Fruit fly (Drosophila melanogaster) whole organism, embryonic: ENCODE data around the gene sky.

Source experiments
- Antp ChIP-seq: fragments of 200-800 bp; sonication (Bioruptor generic); optimal IDR thresholded peaks from 3 replicates; lab custom pipeline; 2016; ENCODE audit warnings: missing biosample characterization, missing genetic modification characterization
- Bdp1 ChIP-seq: fragments of 200-800 bp; sonication (Bioruptor generic); optimal IDR thresholded peaks from 3 replicates; lab custom pipeline; 2016; ENCODE audit warnings: missing biosample characterization, missing genetic modification characterization
- BtbVII ChIP-seq: fragments of 200-800 bp; sonication (Bioruptor generic); optimal IDR thresholded peaks from 3 replicates; lab custom pipeline; 2017; ENCODE audit warnings: missing biosample characterization, mild to moderate bottlenecking, missing genetic modification characterization
- CG10462 ChIP-seq: fragments of 200-800 bp; sonication (Bioruptor generic); optimal IDR thresholded peaks from 2 replicates; lab custom pipeline; 2016; ENCODE audit warnings: missing biosample characterization, missing genetic modification characterization
- CG10543 ChIP-seq: fragments of 200-800 bp; sonication (Bioruptor generic); optimal IDR thresholded peaks from 3 replicates; lab custom pipeline; 2017; ENCODE audit warnings: missing biosample characterization, mild to moderate bottlenecking, missing genetic modification characterization, moderate library complexity
- CG12155 ChIP-seq: fragments of 200-800 bp; sonication (Bioruptor generic); optimal IDR thresholded peaks from 3 replicates; lab custom pipeline; 2016; ENCODE audit warnings: missing biosample characterization, missing genetic modification characterization
- CG12219 ChIP-seq: fragments of 200-800 bp; sonication (Bioruptor generic); optimal IDR thresholded peaks from 3 replicates; lab custom pipeline; 2018; ENCODE audit warnings: missing biosample characterization, mild to moderate bottlenecking, missing genetic modification characterization
- CG12744 ChIP-seq: fragments of 200-800 bp; sonication (Bioruptor generic); optimal IDR thresholded peaks from 2 replicates; lab custom pipeline; 2016; ENCODE audit warnings: missing biosample characterization, missing genetic modification characterization
- CG14014 ChIP-seq: fragments of 200-800 bp; sonication (Bioruptor generic); IDR thresholded peaks from 2 replicates; pipeline ENCODE4 v1.3.6; 2022; ENCODE audit warnings: missing biosample characterization, missing genetic modification characterization
- CG17568 ChIP-seq: fragments of 200-800 bp; sonication (Bioruptor generic); optimal IDR thresholded peaks from 2 replicates; lab custom pipeline; 2018; ENCODE audit warnings: missing biosample characterization, mild to moderate bottlenecking, missing genetic modification characterization, moderate library complexity
- CG2875 ChIP-seq: fragments of 200-800 bp; sonication (Bioruptor generic); optimal IDR thresholded peaks from 2 replicates; lab custom pipeline; 2017; ENCODE audit warnings: missing biosample characterization, mild to moderate bottlenecking, missing genetic modification characterization, missing genetic modification reagents
- CG31224 ChIP-seq: fragments of 200-800 bp; sonication (Bioruptor generic); IDR thresholded peaks from 2 replicates; pipeline ENCODE4 v1.3.6; 2022; ENCODE audit warnings: missing biosample characterization, missing genetic modification characterization
- CG32532 ChIP-seq: fragments of 200-800 bp; sonication (Bioruptor generic); IDR thresholded peaks from 2 replicates; pipeline ENCODE4 v1.3.6; 2022; ENCODE audit warnings: missing biosample characterization, missing genetic modification characterization
- CG3407 ChIP-seq: fragments of 200-800 bp; sonication (Bioruptor generic); optimal IDR thresholded peaks from 2 replicates; lab custom pipeline; 2018; ENCODE audit warnings: missing biosample characterization, mild to moderate bottlenecking, missing genetic modification characterization
- CG34422 ChIP-seq: fragments of 200-800 bp; sonication (Bioruptor generic); IDR thresholded peaks from 3 replicates; pipeline ENCODE4 v1.3.6; 2022; ENCODE audit warnings: missing biosample characterization, missing genetic modification characterization
- CG6689 ChIP-seq: fragments of 200-800 bp; sonication (Bioruptor generic); IDR thresholded peaks from 2 replicates; pipeline ENCODE4 v1.3.6; 2022; ENCODE audit warnings: missing biosample characterization, missing genetic modification characterization
- CG7372 ChIP-seq: fragments of 200-800 bp; sonication (Bioruptor generic); IDR thresholded peaks from 2 replicates; pipeline ENCODE4 v1.3.6; 2022; ENCODE audit warnings: missing biosample characterization, missing genetic modification characterization
- CG9215 ChIP-seq: fragments of 200-800 bp; sonication (Bioruptor generic); IDR thresholded peaks from 2 replicates; pipeline ENCODE4 v1.3.6; 2022; ENCODE audit warnings: missing biosample characterization, missing genetic modification characterization
- CG9727 ChIP-seq: fragments of 200-800 bp; sonication (Bioruptor generic); optimal IDR thresholded peaks from 3 replicates; lab custom pipeline; 2017; ENCODE audit warnings: missing biosample characterization, mild to moderate bottlenecking, missing genetic modification characterization
- D19A ChIP-seq: fragments of 200-800 bp; optimal IDR thresholded peaks from 3 replicates; lab custom pipeline; 2019; ENCODE audit warnings: missing biosample characterization, mild to moderate bottlenecking, missing genetic modification characterization, moderate library complexity
- Doc2 ChIP-seq: fragments of 200-800 bp; sonication (Bioruptor generic); IDR thresholded peaks from 2 replicates; pipeline ENCODE4 v1.3.6; 2022; ENCODE audit warnings: missing biosample characterization, missing genetic modification characterization
- Drgx ChIP-seq: fragments of 200-800 bp; sonication (Bioruptor generic); IDR thresholded peaks from 2 replicates; pipeline ENCODE4 v1.3.6; 2022; ENCODE audit warnings: missing biosample characterization, missing genetic modification characterization
- E2f2 ChIP-seq: fragments of 200-800 bp; sonication (Bioruptor generic); IDR thresholded peaks from 2 replicates; pipeline ENCODE4 v1.3.6; 2022; ENCODE audit warnings: missing biosample characterization, missing genetic modification characterization
- HLH3B ChIP-seq: fragments of 200-800 bp; sonication (Bioruptor generic); IDR thresholded peaks from 2 replicates; pipeline ENCODE4 v1.3.6; 2022; ENCODE audit warnings: missing biosample characterization, missing genetic modification characterization
- HLHmδ ChIP-seq: fragments of 200-800 bp; sonication (Bioruptor generic); optimal IDR thresholded peaks from 2 replicates; lab custom pipeline; 2018; ENCODE audit warnings: missing biosample characterization, mild to moderate bottlenecking, missing genetic modification characterization, moderate library complexity
- Hmr ChIP-seq: fragments of 200-800 bp; sonication (Bioruptor generic); optimal IDR thresholded peaks from 3 replicates; lab custom pipeline; 2017; ENCODE audit warnings: mild to moderate bottlenecking, missing biosample characterization, missing genetic modification reagents, missing genetic modification characterization
- Hmx ChIP-seq: fragments of 200-800 bp; sonication (Bioruptor generic); optimal IDR thresholded peaks from 2 replicates; lab custom pipeline; 2016; ENCODE audit warnings: missing biosample characterization, missing genetic modification characterization
- Hr51 ChIP-seq, 2 experiments: fragments of 200-800 bp; sonication (Bioruptor generic); optimal IDR thresholded peaks; 2 replicates in 1 of 2; 3 replicates in 1 of 2; lab custom pipeline; 2016 to 2018; ENCODE audit warnings: missing biosample characterization in 2 of 2, missing genetic modification characterization in 2 of 2, mild to moderate bottlenecking in 1 of 2, moderate library complexity in 1 of 2
- Mrtf ChIP-seq: fragments of 200-800 bp; sonication (Bioruptor generic); IDR thresholded peaks from 3 replicates; pipeline ENCODE4 v1.3.6; 2022; ENCODE audit warnings: missing biosample characterization, missing genetic modification characterization
- Pdp1 ChIP-seq, 2 experiments: fragments of 200-800 bp; sonication (Bioruptor generic); optimal IDR thresholded peaks; 3 replicates each; lab custom pipeline; 2016; ENCODE audit warnings: missing biosample characterization in 2 of 2, missing genetic modification characterization in 2 of 2, mild to moderate bottlenecking in 1 of 2, moderate library complexity in 1 of 2
- Sin3A ChIP-seq: fragments of >200 bp; optimal IDR thresholded peaks from 2 replicates; lab custom pipeline; 2018
- Sry-β ChIP-seq: fragments of 200-800 bp; sonication (Bioruptor generic); optimal IDR thresholded peaks from 2 replicates; lab custom pipeline; 2018; ENCODE audit warnings: missing biosample characterization, mild to moderate bottlenecking, missing genetic modification characterization, moderate library complexity
- az2 ChIP-seq: fragments of 200-800 bp; sonication (Bioruptor generic); optimal IDR thresholded peaks from 3 replicates; lab custom pipeline; 2016; ENCODE audit warnings: missing biosample characterization, missing genetic modification characterization
- bbx ChIP-seq: fragments of 200-800 bp; sonication (Bioruptor generic); IDR thresholded peaks from 2 replicates; pipeline ENCODE4 v1.3.6; 2022; ENCODE audit warnings: missing biosample characterization, missing genetic modification characterization; ENCODE audit not compliant: partially characterized antibody
- bigmax ChIP-seq: fragments of 200-800 bp; sonication (Bioruptor generic); optimal IDR thresholded peaks from 2 replicates; lab custom pipeline; 2018; ENCODE audit warnings: missing biosample characterization, mild to moderate bottlenecking, missing genetic modification characterization
- btn ChIP-seq: fragments of 200-800 bp; sonication (Bioruptor generic); optimal IDR thresholded peaks from 2 replicates; lab custom pipeline; 2016; ENCODE audit warnings: missing biosample characterization, missing genetic modification characterization
- dati ChIP-seq: fragments of 200-800 bp; sonication (Bioruptor generic); IDR thresholded peaks from 2 replicates; pipeline ENCODE4 v1.3.6; 2022; ENCODE audit warnings: missing biosample characterization, missing genetic modification characterization
- en ChIP-seq: fragments of 200-800 bp; sonication (Bioruptor generic); optimal IDR thresholded peaks from 2 replicates; lab custom pipeline; 2016; ENCODE audit warnings: missing biosample characterization, missing genetic modification characterization
- esg ChIP-seq: fragments of 200-800 bp; sonication (Bioruptor generic); conservative IDR thresholded peaks from 2 replicates; pipeline ENCODE4 v1.3.6; 2022; ENCODE audit warnings: missing biosample characterization, missing genetic modification characterization
- ewg ChIP-seq: fragments of 200-800 bp; sonication (Bioruptor generic); optimal IDR thresholded peaks from 3 replicates; lab custom pipeline; 2017; ENCODE audit warnings: mild to moderate bottlenecking, missing biosample characterization, missing genetic modification reagents, missing genetic modification characterization
- fd64A ChIP-seq: fragments of 200-800 bp; sonication (Bioruptor generic); optimal IDR thresholded peaks from 3 replicates; lab custom pipeline; 2018; ENCODE audit warnings: missing biosample characterization, mild to moderate bottlenecking, missing genetic modification characterization
- gcm ChIP-seq: fragments of 200-800 bp; sonication (Bioruptor generic); optimal IDR thresholded peaks from 2 replicates; lab custom pipeline; 2019; ENCODE audit warnings: missing biosample characterization, mild to moderate bottlenecking, missing genetic modification characterization, moderate library complexity
- hbn ChIP-seq: fragments of 200-800 bp; sonication (Bioruptor generic); IDR thresholded peaks from 2 replicates; pipeline ENCODE4 v1.3.6; 2022; ENCODE audit warnings: missing biosample characterization, missing genetic modification characterization; ENCODE audit not compliant: partially characterized antibody
- kni ChIP-seq: fragments of 200-800 bp; sonication (Bioruptor generic); optimal IDR thresholded peaks from 3 replicates; lab custom pipeline; 2017; ENCODE audit warnings: mild to moderate bottlenecking, missing biosample characterization, missing genetic modification reagents, missing genetic modification characterization
- sim ChIP-seq: fragments of 200-800 bp; sonication (Bioruptor generic); IDR thresholded peaks from 2 replicates; pipeline ENCODE4 v1.3.6; 2022; ENCODE audit warnings: missing biosample characterization, missing genetic modification characterization
- so ChIP-seq: fragments of 200-800 bp; sonication (Bioruptor generic); IDR thresholded peaks from 3 replicates; pipeline ENCODE4 v1.3.6; 2022; ENCODE audit warnings: missing biosample characterization, missing genetic modification characterization
- trem ChIP-seq: fragments of 200-800 bp; optimal IDR thresholded peaks from 3 replicates; lab custom pipeline; 2019; ENCODE audit warnings: missing biosample characterization, mild to moderate bottlenecking, missing genetic modification characterization, moderate library complexity
- unc-4 ChIP-seq: fragments of 200-800 bp; sonication (Bioruptor generic); IDR thresholded peaks from 2 replicates; pipeline ENCODE4 v1.3.6; 2022; ENCODE audit warnings: missing biosample characterization, missing genetic modification characterization; ENCODE audit not compliant: partially characterized antibody
- wdn ChIP-seq: fragments of 200-800 bp; sonication (Bioruptor generic); IDR thresholded peaks from 2 replicates; pipeline ENCODE4 v1.3.6; 2022; ENCODE audit warnings: missing biosample characterization, missing genetic modification characterization
- zfh2 ChIP-seq: fragments of 200-800 bp; sonication (Bioruptor generic); optimal IDR thresholded peaks from 2 replicates; lab custom pipeline; 2016; ENCODE audit warnings: missing biosample characterization, missing genetic modification characterization

sky gene

DNA sequence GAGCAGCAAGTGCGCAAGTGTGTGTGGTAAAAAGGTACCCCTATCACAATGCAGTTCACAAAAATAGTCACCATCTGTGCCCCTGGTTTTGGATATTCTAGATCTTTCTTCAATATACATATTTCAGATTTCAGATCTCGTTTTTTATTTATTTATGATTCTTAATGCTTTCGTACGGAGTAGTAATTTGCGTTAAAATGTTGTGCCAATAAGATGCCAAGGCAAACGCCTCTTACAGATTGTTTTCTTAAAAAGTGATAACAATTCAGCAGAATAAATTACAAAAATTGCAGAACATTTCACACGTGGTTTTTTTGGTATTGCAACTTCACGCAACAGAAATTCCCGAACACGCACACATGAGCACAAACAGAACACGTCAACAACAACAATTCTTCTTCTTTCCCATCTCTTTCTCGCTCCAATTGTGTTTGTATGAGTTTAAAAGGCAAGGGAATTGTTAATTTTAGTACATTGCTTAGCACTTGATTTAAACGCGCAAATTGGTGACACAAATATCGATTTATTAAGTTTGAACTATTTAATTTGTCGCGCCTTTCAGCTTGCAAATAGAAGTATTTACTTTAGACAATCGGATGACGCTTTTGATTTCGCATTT is 566 bp downstream of the sky start (continued):
- peak; percentile 88 for TF ChIP-seq Hmr
- peak; percentile 61 for TF ChIP-seq CG3407
- TF ChIP-seq E2f2 (GFP tag; lab: Robert Waterston, UW), result no peak; the same call in 1 of the 2 replicates
- TF ChIP-seq BtbVII (GFP tag; lab: Kevin White, UChicago), result no peak
- TF ChIP-seq kni, result no peak
- TF ChIP-seq Bdp1 (GFP tag; lab: Kevin White, UChicago), result peak; percentile 68
- TF ChIP-seq bbx (GFP tag; lab: Robert Waterston, UW), result no peak
- TF ChIP-seq CG2875 (GFP tag; lab: Kevin White, UChicago), result peak; percentile 78
- TF ChIP-seq zfh2, result peak; percentile 41
- no peak for TF ChIP-seq Sry-β (GFP tag; lab: Kevin White, UChicago)
- no peak for TF ChIP-seq Doc2
- TF ChIP-seq Hr51 (GFP tag; optimal IDR thresholded peaks at IDR 0.05; lab: Kevin White, UChicago), result peak; percentile 58 to 85
- TF ChIP-seq hbn (GFP tag; lab: Robert Waterston, UW), result no peak
- TF ChIP-seq gcm (GFP tag; lab: Kevin White, UChicago), result peak; percentile 91
- no peak for TF ChIP-seq unc-4 (GFP tag; lab: Robert Waterston, UW)
- TF ChIP-seq Drgx, result peak; percentile 59
- TF ChIP-seq CG12219 (GFP tag; lab: Kevin White, UChicago), result peak; percentile 84
- TF ChIP-seq Hmx, result no peak
- peak; percentile 71; the same call in 2 of the 3 replicates for TF ChIP-seq Mrtf (GFP tag; lab: Robert Waterston, UW)
- TF ChIP-seq CG10543 (GFP tag; lab: Kevin White, UChicago), result peak; percentile 68
- TF ChIP-seq CG10462 (GFP tag; lab: Kevin White, UChicago), result peak; percentile 43
- TF ChIP-seq CG14014, result peak; percentile 75
- no peak for TF ChIP-seq CG7372
- peak; percentile 48 for TF ChIP-seq esg
- no peak for TF ChIP-seq bigmax (GFP tag; lab: Kevin White, UChicago)
- TF ChIP-seq en, result peak; percentile 61
- peak; percentile 7; the same call in 1 of the 3 replicates for TF ChIP-seq CG34422
- peak; percentile 60 for TF ChIP-seq CG17568 (GFP tag; lab: Kevin White, UChicago)
- TF ChIP-seq HLHmδ (GFP tag; lab: Kevin White, UChicago), result no peak
- peak; percentile 44 for TF ChIP-seq CG12744 (GFP tag; lab: Kevin White, UChicago)
- peak; percentile 51; the same call in 2 of the 3 replicates for TF ChIP-seq so
- TF ChIP-seq CG6689, result no peak
- peak; percentile 57 for TF ChIP-seq CG12155 (GFP tag; lab: Kevin White, UChicago)
- no peak for TF ChIP-seq Sin3A
- TF ChIP-seq wdn (GFP tag; lab: Robert Waterston, UW), result peak; percentile 65
- peak; percentile 9 for TF ChIP-seq trem (tag; lab: Kevin White, UChicago)
- TF ChIP-seq D19A (tag; lab: Kevin White, UChicago), result peak; percentile 81
- no peak for TF ChIP-seq CG9215 (GFP tag; lab: Robert Waterston, UW)
- TF ChIP-seq CG31224 (GFP tag; lab: Robert Waterston, UW), result no peak
- TF ChIP-seq CG32532 (GFP tag; lab: Robert Waterston, UW), result no peak
- peak; percentile 78 for TF ChIP-seq ewg (GFP tag; lab: Kevin White, UChicago)
- no peak for TF ChIP-seq fd64A (GFP tag; lab: Kevin White, UChicago)
- TF ChIP-seq btn, result peak; percentile 59
- peak; percentile 59; the same call in 1 of the 2 replicates for TF ChIP-seq sim (GFP tag; lab: Robert Waterston, UW)
- TF ChIP-seq HLH3B, result peak; percentile 71
- peak; percentile 75 for TF ChIP-seq CG9727 (GFP tag; lab: Kevin White, UChicago)
- TF ChIP-seq Pdp1 (GFP tag; optimal IDR thresholded peaks at IDR 0.05; lab: Kevin White, UChicago), result peak; percentile 67 to 69
- peak; percentile 69 for TF ChIP-seq az2 (GFP tag; lab: Kevin White, UChicago)
- no peak for TF ChIP-seq dati (GFP tag; lab: Robert Waterston, UW)
- peak; percentile 75 for TF ChIP-seq Antp (GFP tag; lab: Kevin White, UChicago)
